Fruit fly (Drosophila melanogaster) S2 (cell line): ENCODE results near the gene sinu.

Experiments
- CG8478 ChIP-seq: fragments of >200 bp; optimal IDR thresholded peaks from 2 replicates; lab custom pipeline; 2018
- CTCF ChIP-seq, 2 experiments: fragments of >200 bp; optimal IDR thresholded peaks; 2 replicates each; lab custom pipeline; 2018

dm6 chr3L:5599592-5599991 lies 38.2 kb upstream of the sinu start, which contains the start of gene CG10591:
- TF ChIP-seq CTCF (optimal IDR thresholded peaks at IDR 0.05; lab: Kevin White, UChicago) (no peak), CG8478 (lab: Kevin White, UChicago) (no peak)
